Fruit fly (Drosophila melanogaster): ENCODE measurements around the gene CG8353.

Gene CG8353

DNA sequence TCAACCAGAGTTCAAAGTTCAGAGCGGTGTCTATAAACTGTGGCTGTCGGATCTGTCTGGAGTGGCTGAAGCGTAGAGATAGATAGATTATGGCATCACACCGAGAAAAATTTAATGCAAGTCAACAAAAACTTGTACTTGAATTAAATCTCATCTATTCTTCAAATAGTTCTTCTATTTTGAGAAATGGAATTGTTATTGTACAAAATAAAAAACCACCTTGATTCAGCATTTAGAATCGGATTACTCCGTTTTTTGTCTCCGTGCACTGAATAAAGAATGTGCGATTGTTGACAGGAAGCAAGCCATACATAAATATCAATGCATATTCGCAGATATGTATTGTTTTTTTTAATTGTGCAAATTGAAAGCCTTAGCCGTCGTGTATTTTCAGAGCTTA, 15.8 kb downstream of the CG8353 start:
- peak; percentile 48; the same call in 2 of the 3 replicates for TF ChIP-seq otp (GFP tag; IDR thresholded peaks at IDR 0.05)
- peak; percentile 11 for TF ChIP-seq Dip3 (GFP tag; optimal IDR thresholded peaks at IDR 0.05)
- TF ChIP-seq CG9817 (tag; optimal IDR thresholded peaks at IDR 0.05): no peak
- peak; percentile 65 for TF ChIP-seq E2f1 (GFP tag; IDR thresholded peaks at IDR 0.05)
- TF ChIP-seq D19B (GFP tag; optimal IDR thresholded peaks at IDR 0.05): no peak
- TF ChIP-seq Dip2 (GFP tag; IDR thresholded peaks at IDR 0.05): no peak
- peak; percentile 64 for TF ChIP-seq Ptx1 (GFP tag; IDR thresholded peaks at IDR 0.05)
- no peak for TF ChIP-seq Dll (GFP tag; IDR thresholded peaks at IDR 0.05; ENCODE audit: partially characterized antibody)
- TF ChIP-seq CG14710 (tag; optimal IDR thresholded peaks at IDR 0.05): no peak
- TF ChIP-seq Dfd (GFP tag; optimal IDR thresholded peaks at IDR 0.05): no peak
- peak; percentile 60; the same call in 1 of the 2 replicates for TF ChIP-seq Atf6 (GFP tag; IDR thresholded peaks at IDR 0.05)
- no peak for TF ChIP-seq Mes4 (GFP tag; optimal IDR thresholded peaks at IDR 0.05)
- TF ChIP-seq CG18599 (GFP tag; optimal IDR thresholded peaks at IDR 0.05): peak; percentile 5
- TF ChIP-seq CG11398 (GFP tag; optimal IDR thresholded peaks at IDR 0.05): no peak
- TF ChIP-seq zfh2 (GFP tag; optimal IDR thresholded peaks at IDR 0.05): peak; percentile 21
- TF ChIP-seq Atf3 (GFP tag; optimal IDR thresholded peaks at IDR 0.05): no peak
- TF ChIP-seq HLH3B (GFP tag; IDR thresholded peaks at IDR 0.05): peak; percentile 57; the same call in 1 of the 2 replicates
- TF ChIP-seq CG33557 (GFP tag; optimal IDR thresholded peaks at IDR 0.05): no peak
- no peak for TF ChIP-seq CG13424 (tag; optimal IDR thresholded peaks at IDR 0.05)
- no peak for TF ChIP-seq emc (GFP tag; optimal IDR thresholded peaks at IDR 0.05)
- no peak for TF ChIP-seq CG15696 (tag; optimal IDR thresholded peaks at IDR 0.05)
- TF ChIP-seq amos (GFP tag; IDR thresholded peaks at IDR 0.05; ENCODE audit: partially characterized antibody): no peak
- TF ChIP-seq bigmax (GFP tag; optimal IDR thresholded peaks at IDR 0.05): no peak
- no peak for TF ChIP-seq cg (GFP tag; optimal IDR thresholded peaks at IDR 0.05)
- TF ChIP-seq kni (GFP tag; optimal IDR thresholded peaks at IDR 0.05): no peak
- peak; percentile 17 for TF ChIP-seq Abd-B (GFP tag; optimal IDR thresholded peaks at IDR 0.05)
- no peak for TF ChIP-seq sima (GFP tag; optimal IDR thresholded peaks at IDR 0.05)
- TF ChIP-seq Hand (GFP tag; optimal IDR thresholded peaks at IDR 0.05): no peak
- peak; percentile 11 for TF ChIP-seq nom (GFP tag; optimal IDR thresholded peaks at IDR 0.05)
- no peak for TF ChIP-seq ash1 (GFP tag; optimal IDR thresholded peaks at IDR 0.05)
- TF ChIP-seq lmd (GFP tag; IDR thresholded peaks at IDR 0.05): peak; percentile 52; the same call in 1 of the 2 replicates
- no peak for TF ChIP-seq CG11723 (GFP tag; optimal IDR thresholded peaks at IDR 0.05)
- TF ChIP-seq Jarid2 (GFP tag; optimal IDR thresholded peaks at IDR 0.05): no peak
- no peak for TF ChIP-seq Hmx (GFP tag; optimal IDR thresholded peaks at IDR 0.05)
- TF ChIP-seq schlank (tag; optimal IDR thresholded peaks at IDR 0.05): no peak
- TF ChIP-seq ac (GFP tag; optimal IDR thresholded peaks at IDR 0.05): no peak
- TF ChIP-seq CG4282 (GFP tag; optimal IDR thresholded peaks at IDR 0.05): no peak
- peak; percentile 46; the same call in 1 of the 2 replicates for TF ChIP-seq CG32532 (GFP tag; IDR thresholded peaks at IDR 0.05)
- TF ChIP-seq CG7556 (GFP tag; optimal IDR thresholded peaks at IDR 0.05): no peak
- TF ChIP-seq z (GFP tag; IDR thresholded peaks at IDR 0.05): no peak
- no peak for TF ChIP-seq gcm (GFP tag; optimal IDR thresholded peaks at IDR 0.05)
- TF ChIP-seq CG17802 (tag; optimal IDR thresholded peaks at IDR 0.05): no peak
- no peak for TF ChIP-seq NK7.1 (GFP tag; optimal IDR thresholded peaks at IDR 0.05)
- TF ChIP-seq gsb (GFP tag; IDR thresholded peaks at IDR 0.05): no peak
- TF ChIP-seq toy (GFP tag; IDR thresholded peaks at IDR 0.05): no peak
- peak; percentile 57; the same call in 2 of the 3 replicates for TF ChIP-seq zfh1 (GFP tag; IDR thresholded peaks at IDR 0.05)
- no peak for TF ChIP-seq Stat92E (GFP tag; optimal IDR thresholded peaks at IDR 0.05)
- TF ChIP-seq CkIIα-i1 (GFP tag; IDR thresholded peaks at IDR 0.05): no peak
- TF ChIP-seq CG2129 (GFP tag; IDR thresholded peaks at IDR 0.05; ENCODE audit: partially characterized antibody): no peak
- no peak for TF ChIP-seq Fer2 (tag; optimal IDR thresholded peaks at IDR 0.05)
- peak; percentile 62; the same call in 1 of the 2 replicates for TF ChIP-seq CG17328 (GFP tag; IDR thresholded peaks at IDR 0.05)

All from whole organism, embryonic.